Worm (Caenorhabditis elegans): Measurements from ENCODE around the gene znf-207.
A peak's percentile ranks its signal among the peaks of the same experiment; 100 is the strongest.

Gene znf-207

ce11 chrIV:11269483-11269882 lies 41.3 kb upstream of the znf-207 start:
- TF ChIP-seq unc-55 (GFP tag; optimal IDR thresholded peaks at IDR 0.05) = no peak
- no peak for TF ChIP-seq mdl-1 (tag; optimal IDR thresholded peaks at IDR 0.05)
- TF ChIP-seq fos-1 (tag; optimal IDR thresholded peaks at IDR 0.05) = no peak
- TF ChIP-seq F13H6.1 (tag; optimal IDR thresholded peaks at IDR 0.05) = peak; percentile 57
- no peak for TF ChIP-seq nhr-6 (tag; optimal IDR thresholded peaks at IDR 0.05)
- TF ChIP-seq mbf-1 (tag; optimal IDR thresholded peaks at IDR 0.05) = no peak
- no peak for TF ChIP-seq nhr-23 (tag; optimal IDR thresholded peaks at IDR 0.05)
- no peak for TF ChIP-seq alr-1 (tag; optimal IDR thresholded peaks at IDR 0.05)

- peak; percentile 32 for TF ChIP-seq nhr-129 (tag; optimal IDR thresholded peaks at IDR 0.05)
- TF ChIP-seq ztf-1 (GFP tag; conservative IDR thresholded peaks at IDR 0.05) = no peak
- no peak for TF ChIP-seq C34F6.9 (tag; optimal IDR thresholded peaks at IDR 0.05)
- no peak for TF ChIP-seq lin-13 (GFP tag; optimal IDR thresholded peaks at IDR 0.05)
Observed at ce11 chrIV:11271262-11271661, 39.5 kb upstream of the znf-207 start, which contains the start of gene nhr-7. Gene nhr-7 (minus strand): TSS chrIV:11271362.

ce11 chrIV:11273151-11273550 lies 37.6 kb upstream of the znf-207 start, which contains the start of gene gtl-2:
Gene gtl-2 (plus strand): TSS chrIV:11273451.
- TF ChIP-seq skn-1 (tag; optimal IDR thresholded peaks at IDR 0.05) (no peak), crh-2 (tag; optimal IDR thresholded peaks at IDR 0.05) (no peak), lin-13 (GFP tag; optimal IDR thresholded peaks at IDR 0.05) (no peak), ceh-82 (tag; optimal IDR thresholded peaks at IDR 0.05) (no peak)

ce11 chrIV:11276026-11276425 lies 34.7 kb upstream of the znf-207 start:
- no peak for TF ChIP-seq nhr-10 (tag; optimal IDR thresholded peaks at IDR 0.05)
- no peak for TF ChIP-seq elt-1 (tag; optimal IDR thresholded peaks at IDR 0.05)
- no peak for TF ChIP-seq mdl-1 (tag; optimal IDR thresholded peaks at IDR 0.05)
- no peak for TF ChIP-seq ceh-16 (tag; optimal IDR thresholded peaks at IDR 0.05)
- TF ChIP-seq mbf-1 (tag; optimal IDR thresholded peaks at IDR 0.05) = no peak

ce11 chrIV:11284102-11284531 lies 26.7 kb upstream of the znf-207 start:
- TF ChIP-seq elt-3 (tag; optimal IDR thresholded peaks at IDR 0.05) (no peak), sma-3 (GFP tag; optimal IDR thresholded peaks at IDR 0.05) (peak; percentile 22), mab-5 (tag; optimal IDR thresholded peaks at IDR 0.05) (no peak), fos-1 (tag; optimal IDR thresholded peaks at IDR 0.05) (peak; percentile 97), ama-1 (optimal IDR thresholded peaks at IDR 0.05) (no peak), ztf-1 (GFP tag; conservative IDR thresholded peaks at IDR 0.05) (no peak), nhr-23 (tag; optimal IDR thresholded peaks at IDR 0.05) (no peak), nhr-10 (tag; optimal IDR thresholded peaks at IDR 0.05) (no peak), lin-13 (GFP tag; optimal IDR thresholded peaks at IDR 0.05) (no peak), alr-1 (tag; optimal IDR thresholded peaks at IDR 0.05) (no peak), elt-1 (tag; optimal IDR thresholded peaks at IDR 0.05) (no peak), unc-39 (tag; optimal IDR thresholded peaks at IDR 0.05) (no peak), lin-39 (tag; optimal IDR thresholded peaks at IDR 0.05) (no peak), nhr-11 (tag; optimal IDR thresholded peaks at IDR 0.05) (no peak), unc-55 (GFP tag; optimal IDR thresholded peaks at IDR 0.05) (no peak), ceh-82 (tag; optimal IDR thresholded peaks at IDR 0.05) (no peak), snpc-4 (tag; optimal IDR thresholded peaks at IDR 0.05) (no peak), blmp-1 (tag; optimal IDR thresholded peaks at IDR 0.05; ENCODE audit: insufficient read depth) (no peak), aly-2 (tag; optimal IDR thresholded peaks at IDR 0.05) (no peak), lsy-2 (tag; optimal IDR thresholded peaks at IDR 0.05) (no peak), mdl-1 (tag; optimal IDR thresholded peaks at IDR 0.05) (no peak), egl-27 (tag; optimal IDR thresholded peaks at IDR 0.05) (no peak), nhr-129 (tag; optimal IDR thresholded peaks at IDR 0.05) (peak; percentile 17), zag-1 (tag; optimal IDR thresholded peaks at IDR 0.05) (no peak), ceh-16 (tag; optimal IDR thresholded peaks at IDR 0.05) (no peak), R02D3.7 (tag; optimal IDR thresholded peaks at IDR 0.05) (no peak), crh-2 (tag; optimal IDR thresholded peaks at IDR 0.05) (peak; percentile 46), nhr-237 (tag; optimal IDR thresholded peaks at IDR 0.05) (no peak), mbf-1 (tag; optimal IDR thresholded peaks at IDR 0.05) (no peak), F13H6.1 (tag; optimal IDR thresholded peaks at IDR 0.05) (peak; percentile 84), nhr-25 (tag; optimal IDR thresholded peaks at IDR 0.05) (no peak), ZK546.5 (tag; optimal IDR thresholded peaks at IDR 0.05) (no peak), gmeb-1 (tag; optimal IDR thresholded peaks at IDR 0.05) (peak; percentile 33), dmd-4 (tag; optimal IDR thresholded peaks at IDR 0.05) (no peak), unc-62 (GFP tag; optimal IDR thresholded peaks at IDR 0.05) (no peak), sem-4 (tag; optimal IDR thresholded peaks at IDR 0.05) (no peak), lin-11 (tag; optimal IDR thresholded peaks at IDR 0.05) (no peak), peb-1 (tag; optimal IDR thresholded peaks at IDR 0.05) (no peak), nhr-77 (tag; optimal IDR thresholded peaks at IDR 0.05) (no peak), sma-9 (GFP tag; optimal IDR thresholded peaks at IDR 0.05) (peak; percentile 50), sma-9 (tag; optimal IDR thresholded peaks at IDR 0.05) (no peak), ztf-4 (tag; optimal IDR thresholded peaks at IDR 0.05) (no peak)
